Worm (Caenorhabditis elegans): Measurements from ENCODE around the gene F53F8.6.

- no peak for TF ChIP-seq tab-1 (GFP tag; IDR thresholded peaks at IDR 0.05)
- no peak for TF ChIP-seq T22C8.4 (GFP tag; IDR thresholded peaks at IDR 0.05)
- TF ChIP-seq ztf-29 (GFP tag; IDR thresholded peaks at IDR 0.05) = no peak
- TF ChIP-seq flt-1 (GFP tag; IDR thresholded peaks at IDR 0.05) = no peak
- TF ChIP-seq ztf-23 (GFP tag; IDR thresholded peaks at IDR 0.05) = no peak
- no peak for TF ChIP-seq cog-1 (tag; optimal IDR thresholded peaks at IDR 0.05)
- TF ChIP-seq klf-2 (GFP tag; conservative IDR thresholded peaks at IDR 0.05) = no peak
- TF ChIP-seq ref-1 (GFP tag; conservative IDR thresholded peaks at IDR 0.05) = no peak
- TF ChIP-seq med-1 (GFP tag; optimal IDR thresholded peaks at IDR 0.05; ENCODE audit: insufficient read depth) = no peak
Measured at ce11 chrV:20721934-20722333, 17.9 kb downstream of the F53F8.6 start, which contains the start of gene Y44A6C.2.

All from whole organism, midembryonic.